ENCODE assay signal across 5 fruit fly cellular contexts in the genomic region with DNA sequence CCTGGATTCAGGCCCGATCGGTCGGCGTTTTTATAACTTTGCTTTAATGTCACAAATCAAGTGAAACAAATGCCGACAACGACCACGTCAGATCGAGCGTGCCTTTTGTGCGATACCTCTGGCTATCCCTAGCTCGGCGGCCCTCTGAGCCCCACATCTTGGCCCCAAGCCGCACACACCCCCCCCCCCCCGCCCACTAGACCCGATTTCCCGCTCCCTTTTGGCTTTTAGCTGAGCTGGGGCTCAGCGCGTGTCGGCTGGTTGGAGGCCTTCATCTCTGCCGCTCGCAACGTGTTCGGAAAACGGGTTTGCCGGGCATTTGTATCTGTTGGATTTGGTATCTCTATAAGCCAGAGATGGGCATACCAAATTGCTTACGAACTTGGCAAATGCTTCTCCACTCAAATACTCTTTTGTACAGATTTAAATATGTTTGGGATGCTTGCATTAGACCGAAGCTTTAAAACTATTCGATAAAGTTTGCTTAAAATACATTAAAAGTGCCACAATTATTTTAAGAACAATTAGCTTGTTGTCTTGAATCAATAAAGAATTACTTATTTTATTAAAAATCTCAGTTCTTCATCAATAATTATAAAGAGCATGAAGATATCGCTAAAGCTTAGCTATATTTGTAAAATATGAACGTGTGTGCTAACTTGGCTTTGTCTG.
TF ChIP-seq lines count a peak whose summit lies in the region.

No protein-coding gene starts in this region.

- no peak for TF ChIP-seq CTCF in whole organism, embryonic (GFP tag; optimal IDR thresholded peaks at IDR 0.05; lab: Kevin White, UChicago)

TF ChIP-seq in whole organism, 6 proteins besides CTCF, POLR2A, EP300 and RAD21:
- TF ChIP-seq EcR (GFP tag; optimal IDR thresholded peaks at IDR 0.05; lab: Kevin White, UChicago) (no peak), Dll (optimal IDR thresholded peaks at IDR 0.05; lab: Kevin White, UChicago) (peak; percentile 26), CG8478 (optimal IDR thresholded peaks at IDR 0.05; lab: Kevin White, UChicago) (no peak), psq (optimal IDR thresholded peaks at IDR 0.05; lab: Kevin White, UChicago) (no peak), usp (GFP tag; optimal IDR thresholded peaks at IDR 0.05; lab: Kevin White, UChicago) (no peak), pan (optimal IDR thresholded peaks at IDR 0.05; lab: Kevin White, UChicago) (no peak)
TF ChIP-seq in whole organism: peak in this region for 1.

TF ChIP-seq in whole organism, embryonic, 481 proteins besides CTCF, POLR2A, EP300 and RAD21 (continues in another document):
- TF ChIP-seq Poxn (GFP tag; IDR thresholded peaks at IDR 0.05; lab: Robert Waterston, UW) (no peak), PHDP (tag; optimal IDR thresholded peaks at IDR 0.05; lab: Kevin White, UChicago) (peak; percentile 37), Sox100B (GFP tag; optimal IDR thresholded peaks at IDR 0.05; lab: Kevin White, UChicago) (peak; percentile 48), CrebB (tag; optimal IDR thresholded peaks at IDR 0.05; lab: Kevin White, UChicago) (no peak), Bdp1 (GFP tag; optimal IDR thresholded peaks at IDR 0.05; lab: Kevin White, UChicago) (no peak), bbx (GFP tag; IDR thresholded peaks at IDR 0.05; lab: Robert Waterston, UW; ENCODE audit: partially characterized antibody) (0 out of 2 replicates have a peak, but pooled peaks have one; percentile 33), CG11696 (GFP tag; IDR thresholded peaks at IDR 0.05; lab: Robert Waterston, UW) (no peak), BEAF-32 (GFP tag; optimal IDR thresholded peaks at IDR 0.05; lab: Kevin White, UChicago) (no peak), pho (GFP tag; optimal IDR thresholded peaks at IDR 0.05; lab: Kevin White, UChicago) (no peak), lilli (GFP tag; optimal IDR thresholded peaks at IDR 0.05; lab: Kevin White, UChicago) (peak; percentile 51), CG13775 (GFP tag; optimal IDR thresholded peaks at IDR 0.05; lab: Kevin White, UChicago) (peak; percentile 1), nmo (GFP tag; optimal IDR thresholded peaks at IDR 0.05; lab: Kevin White, UChicago) (peak; percentile 36), CG32532 (GFP tag; IDR thresholded peaks at IDR 0.05; lab: Robert Waterston, UW) (0 out of 2 replicates have a peak, but pooled peaks have one; percentile 39), sr (GFP tag; IDR thresholded peaks at IDR 0.05; lab: Robert Waterston, UW) (peak; percentile 49; the same call in 1 of the 3 replicates), CG9817 (tag; optimal IDR thresholded peaks at IDR 0.05; lab: Kevin White, UChicago) (peak; percentile 28), hkb (optimal IDR thresholded peaks at IDR 0.05; lab: Kevin White, UChicago) (no peak), hkb (GFP tag; IDR thresholded peaks at IDR 0.05; lab: Robert Waterston, UW) (no peak), CG10565 (GFP tag; optimal IDR thresholded peaks at IDR 0.05; lab: Kevin White, UChicago) (no peak)

TF ChIP-seq in whole organism, prepupa, 60 proteins besides CTCF, POLR2A, EP300 and RAD21 (continues in another document):
- TF ChIP-seq Lpt (GFP tag; optimal IDR thresholded peaks at IDR 0.05; lab: Kevin White, UChicago) (peak; percentile 66), spab (GFP tag; optimal IDR thresholded peaks at IDR 0.05; lab: Kevin White, UChicago) (peak; percentile 25), CG6854 (GFP tag; optimal IDR thresholded peaks at IDR 0.05; lab: Kevin White, UChicago) (no peak), CG10631 (GFP tag; optimal IDR thresholded peaks at IDR 0.05; lab: Kevin White, UChicago) (peak; percentile 68), CG31627 (GFP tag; optimal IDR thresholded peaks at IDR 0.05; lab: Kevin White, UChicago) (peak; percentile 20), CG11294 (GFP tag; IDR thresholded peaks at IDR 0.05; lab: Robert Waterston, UW) (no peak), eg (GFP tag; IDR thresholded peaks at IDR 0.05; lab: Robert Waterston, UW) (peak; percentile 36; the same call in 1 of the 3 replicates), Sox15 (GFP tag; optimal IDR thresholded peaks at IDR 0.05; lab: Kevin White, UChicago) (peak; percentile 47), CG34406 (GFP tag; optimal IDR thresholded peaks at IDR 0.05; lab: Kevin White, UChicago) (peak; percentile 59), Hr4 (GFP tag; optimal IDR thresholded peaks at IDR 0.05; lab: Kevin White, UChicago) (peak; percentile 76), Hr39 (GFP tag; optimal IDR thresholded peaks at IDR 0.05; lab: Kevin White, UChicago) (peak; percentile 43), Eip75B (GFP tag; optimal IDR thresholded peaks at IDR 0.05; lab: Kevin White, UChicago) (peak; percentile 32), Sox14 (GFP tag; optimal IDR thresholded peaks at IDR 0.05; lab: Kevin White, UChicago) (peak; percentile 70), OdsH (GFP tag; optimal IDR thresholded peaks at IDR 0.05; lab: Kevin White, UChicago) (peak; percentile 77), salr (GFP tag; optimal IDR thresholded peaks at IDR 0.05; lab: Kevin White, UChicago) (peak in 1 of 2 experiments; percentile 66), dac (GFP tag; optimal IDR thresholded peaks at IDR 0.05; lab: Kevin White, UChicago) (peak; percentile 20), CG11762 (GFP tag; optimal IDR thresholded peaks at IDR 0.05; lab: Kevin White, UChicago; ENCODE audit: insufficient read depth) (peak; percentile 48), CG10669 (GFP tag; optimal IDR thresholded peaks at IDR 0.05; lab: Kevin White, UChicago) (peak; percentile 71), achi (GFP tag; optimal IDR thresholded peaks at IDR 0.05; lab: Kevin White, UChicago) (peak; percentile 56)

TF ChIP-seq in whole organism, pupa, 21 proteins besides CTCF, POLR2A, EP300 and RAD21:
- TF ChIP-seq Pif1A (GFP tag; optimal IDR thresholded peaks at IDR 0.05; lab: Kevin White, UChicago): peak; percentile 58
- TF ChIP-seq CG34367 (tag; optimal IDR thresholded peaks at IDR 0.05; lab: Kevin White, UChicago): peak; percentile 66
- no peak for TF ChIP-seq gl (tag; optimal IDR thresholded peaks at IDR 0.05; lab: Kevin White, UChicago)
- peak; percentile 77 for TF ChIP-seq CG13204 (GFP tag; optimal IDR thresholded peaks at IDR 0.05; lab: Kevin White, UChicago)
- peak; percentile 37; the same call in 1 of the 2 replicates for TF ChIP-seq Ets98B (GFP tag; IDR thresholded peaks at IDR 0.05; lab: Robert Waterston, UW)
- TF ChIP-seq CG17806 (tag; optimal IDR thresholded peaks at IDR 0.05; lab: Kevin White, UChicago): peak; percentile 76
- no peak for TF ChIP-seq EcR (GFP tag; optimal IDR thresholded peaks at IDR 0.05; lab: Kevin White, UChicago)
- no peak for TF ChIP-seq rn (GFP tag; IDR thresholded peaks at IDR 0.05; lab: Robert Waterston, UW)
- no peak for TF ChIP-seq CG12605 (GFP tag; IDR thresholded peaks at IDR 0.05; lab: Robert Waterston, UW)
- no peak for TF ChIP-seq fd96Ca (GFP tag; IDR thresholded peaks at IDR 0.05; lab: Robert Waterston, UW)
- TF ChIP-seq CG4496 (GFP tag; IDR thresholded peaks at IDR 0.05; lab: Robert Waterston, UW): peak; percentile 20; the same call in 1 of the 3 replicates
- peak; percentile 62 for TF ChIP-seq CG8301 (tag; optimal IDR thresholded peaks at IDR 0.05; lab: Kevin White, UChicago)
- peak; percentile 52 for TF ChIP-seq CG32121 (GFP tag; IDR thresholded peaks at IDR 0.05; lab: Robert Waterston, UW)
- TF ChIP-seq D1 (tag; optimal IDR thresholded peaks at IDR 0.05; lab: Kevin White, UChicago): no peak
- TF ChIP-seq CG10348 (GFP tag; IDR thresholded peaks at IDR 0.05; lab: Robert Waterston, UW): no peak; the same call in 1 of the 2 replicates
- peak; percentile 54 for TF ChIP-seq Snoo (tag; optimal IDR thresholded peaks at IDR 0.05; lab: Kevin White, UChicago)
- TF ChIP-seq CG15710 (tag; optimal IDR thresholded peaks at IDR 0.05; lab: Kevin White, UChicago): peak; percentile 76
- TF ChIP-seq CG9948 (tag; optimal IDR thresholded peaks at IDR 0.05; lab: Kevin White, UChicago): peak; percentile 67
- TF ChIP-seq CG14655 (GFP tag; optimal IDR thresholded peaks at IDR 0.05; lab: Kevin White, UChicago): peak; percentile 66
- TF ChIP-seq Pif1B (GFP tag; optimal IDR thresholded peaks at IDR 0.05; lab: Kevin White, UChicago): peak; percentile 58
- peak; percentile 79 for TF ChIP-seq CG8159 (tag; optimal IDR thresholded peaks at IDR 0.05; lab: Kevin White, UChicago)

TF ChIP-seq in whole organism, wandering third instar larva, 38 proteins besides CTCF, POLR2A, EP300 and RAD21 (continues in another document):
- TF ChIP-seq lola (GFP tag; optimal IDR thresholded peaks at IDR 0.05; lab: Kevin White, UChicago): no peak
- peak; percentile 40 for TF ChIP-seq woc (GFP tag; optimal IDR thresholded peaks at IDR 0.05; lab: Kevin White, UChicago)
- TF ChIP-seq foxo (GFP tag; optimal IDR thresholded peaks at IDR 0.05; lab: Kevin White, UChicago): peak in 1 of 2 experiments; percentile 11
- no peak for TF ChIP-seq Dfd (GFP tag; optimal IDR thresholded peaks at IDR 0.05; lab: Kevin White, UChicago)
- no peak for TF ChIP-seq pan (optimal IDR thresholded peaks at IDR 0.05; lab: Kevin White, UChicago)
- no peak for TF ChIP-seq Hr78 (GFP tag; optimal IDR thresholded peaks at IDR 0.05; lab: Kevin White, UChicago)
- TF ChIP-seq sv (GFP tag; optimal IDR thresholded peaks at IDR 0.05; lab: Kevin White, UChicago): no peak
- TF ChIP-seq CG32264 (GFP tag; optimal IDR thresholded peaks at IDR 0.05; lab: Kevin White, UChicago): no peak
- TF ChIP-seq brk (GFP tag; optimal IDR thresholded peaks at IDR 0.05; lab: Kevin White, UChicago): no peak
- TF ChIP-seq fru (GFP tag; optimal IDR thresholded peaks at IDR 0.05; lab: Kevin White, UChicago): peak; percentile 40
- TF ChIP-seq dl (GFP tag; optimal IDR thresholded peaks at IDR 0.05; lab: Kevin White, UChicago; ENCODE audit: insufficient read depth in 1 of 2, partially characterized antibody in 2 of 2): no peak
- no peak for TF ChIP-seq Hnf4 (GFP tag; optimal IDR thresholded peaks at IDR 0.05; lab: Kevin White, UChicago)
- no peak for TF ChIP-seq usp (GFP tag; optimal IDR thresholded peaks at IDR 0.05; lab: Kevin White, UChicago)
- peak; percentile 43 for TF ChIP-seq Sp1 (GFP tag; optimal IDR thresholded peaks at IDR 0.05; lab: Kevin White, UChicago)
- no peak for TF ChIP-seq dsf (GFP tag; optimal IDR thresholded peaks at IDR 0.05; lab: Kevin White, UChicago; ENCODE audit: borderline replicate concordance)
- peak; percentile 43 for TF ChIP-seq psq (GFP tag; optimal IDR thresholded peaks at IDR 0.05; lab: Kevin White, UChicago)
- TF ChIP-seq CG9705 (GFP tag; optimal IDR thresholded peaks at IDR 0.05; lab: Kevin White, UChicago): no peak
- TF ChIP-seq Vsx2 (GFP tag; optimal IDR thresholded peaks at IDR 0.05; lab: Kevin White, UChicago; ENCODE audit: partially characterized antibody): no peak
- TF ChIP-seq h (GFP tag; optimal IDR thresholded peaks at IDR 0.05; lab: Kevin White, UChicago): peak; percentile 52
- no peak for TF ChIP-seq jim (GFP tag; optimal IDR thresholded peaks at IDR 0.05; lab: Kevin White, UChicago)
- peak; percentile 23 for TF ChIP-seq br (GFP tag; optimal IDR thresholded peaks at IDR 0.05; lab: Kevin White, UChicago)
- TF ChIP-seq N (GFP tag; optimal IDR thresholded peaks at IDR 0.05; lab: Kevin White, UChicago): no peak
- no peak for TF ChIP-seq sage (GFP tag; optimal IDR thresholded peaks at IDR 0.05; lab: Kevin White, UChicago)
- TF ChIP-seq CrebA (GFP tag; optimal IDR thresholded peaks at IDR 0.05; lab: Kevin White, UChicago; ENCODE audit: borderline replicate concordance): no peak
- TF ChIP-seq ey (GFP tag; optimal IDR thresholded peaks at IDR 0.05; lab: Kevin White, UChicago): peak; percentile 56
